Fruit fly (Drosophila melanogaster) whole organism, embryonic: ENCODE measurements around the gene CG13609.

Source experiments
- BtbVII ChIP-seq: fragments of 200-800 bp; sonication (Bioruptor generic); optimal IDR thresholded peaks from 3 replicates; lab custom pipeline; 2017; ENCODE audit warnings: missing biosample characterization, mild to moderate bottlenecking, missing genetic modification characterization
- CG11398 ChIP-seq: fragments of 200-800 bp; sonication (Bioruptor generic); optimal IDR thresholded peaks from 2 replicates; lab custom pipeline; 2016; ENCODE audit warnings: missing biosample characterization, missing genetic modification characterization
- CG11560 ChIP-seq: fragments of 200-800 bp; sonication (Bioruptor generic); IDR thresholded peaks from 3 replicates; pipeline ENCODE4 v1.3.6; 2022; ENCODE audit warnings: missing biosample characterization, missing genetic modification characterization
- CG11695 ChIP-seq: fragments of 200-800 bp; sonication (Bioruptor generic); IDR thresholded peaks from 3 replicates; pipeline ENCODE4 v1.3.6; 2022; ENCODE audit warnings: missing biosample characterization, missing genetic modification characterization
- CG11723 ChIP-seq: fragments of 200-800 bp; sonication (Bioruptor generic); optimal IDR thresholded peaks from 2 replicates; lab custom pipeline; 2017; ENCODE audit warnings: missing biosample characterization, mild to moderate bottlenecking, missing genetic modification characterization
- CG12155 ChIP-seq: fragments of 200-800 bp; sonication (Bioruptor generic); optimal IDR thresholded peaks from 3 replicates; lab custom pipeline; 2016; ENCODE audit warnings: missing biosample characterization, missing genetic modification characterization
- CG15269 ChIP-seq: fragments of 200-800 bp; sonication (Bioruptor generic); optimal IDR thresholded peaks from 2 replicates; lab custom pipeline; 2018; ENCODE audit warnings: missing biosample characterization, mild to moderate bottlenecking, missing genetic modification characterization, moderate library complexity
- CG16863 ChIP-seq: fragments of 200-800 bp; sonication (Bioruptor generic); optimal IDR thresholded peaks from 3 replicates; lab custom pipeline; 2016; ENCODE audit warnings: missing biosample characterization, missing genetic modification characterization
- CG17612 ChIP-seq: fragments of 200-800 bp; sonication (Bioruptor generic); IDR thresholded peaks from 2 replicates; pipeline ENCODE4 v1.3.6; 2022; ENCODE audit warnings: missing biosample characterization, missing genetic modification characterization
- CG2116 ChIP-seq: fragments of 200-800 bp; sonication (Bioruptor generic); optimal IDR thresholded peaks from 3 replicates; lab custom pipeline; 2018; ENCODE audit warnings: missing biosample characterization, mild to moderate bottlenecking, missing genetic modification characterization
- CG2202 ChIP-seq: fragments of 200-800 bp; sonication (Bioruptor generic); optimal IDR thresholded peaks from 2 replicates; lab custom pipeline; 2018; ENCODE audit warnings: missing biosample characterization, mild to moderate bottlenecking, missing genetic modification characterization
- CG34376 ChIP-seq: fragments of 200-800 bp; sonication (Bioruptor generic); optimal IDR thresholded peaks from 2 replicates; lab custom pipeline; 2018; ENCODE audit warnings: missing biosample characterization, mild to moderate bottlenecking, missing genetic modification characterization
- CG4360 ChIP-seq: fragments of 200-800 bp; sonication (Bioruptor generic); IDR thresholded peaks from 2 replicates; pipeline ENCODE4 v1.3.6; 2022; ENCODE audit warnings: missing biosample characterization, missing genetic modification characterization
- CG43689 ChIP-seq: fragments of 200-800 bp; sonication (Bioruptor generic); IDR thresholded peaks from 2 replicates; pipeline ENCODE4 v1.3.6; 2022; ENCODE audit warnings: missing biosample characterization, missing genetic modification characterization
- CG4404 ChIP-seq: fragments of 200-800 bp; sonication (Bioruptor generic); IDR thresholded peaks from 2 replicates; pipeline ENCODE4 v1.3.6; 2022; ENCODE audit warnings: missing biosample characterization, missing genetic modification characterization
- CG5953 ChIP-seq: fragments of 200-800 bp; sonication (Bioruptor generic); IDR thresholded peaks from 2 replicates; pipeline ENCODE4 v1.3.6; 2022; ENCODE audit warnings: missing biosample characterization, missing genetic modification characterization
- CG6175 ChIP-seq: fragments of 200-800 bp; sonication (Bioruptor generic); IDR thresholded peaks from 3 replicates; pipeline ENCODE4 v1.3.6; 2022; ENCODE audit warnings: missing biosample characterization, missing genetic modification characterization
- CG7987 ChIP-seq: fragments of 200-800 bp; sonication (Bioruptor generic); optimal IDR thresholded peaks from 2 replicates; lab custom pipeline; 2018; ENCODE audit warnings: missing biosample characterization, mild to moderate bottlenecking, missing genetic modification characterization, moderate library complexity
- CG8290 ChIP-seq, 3 experiments: fragments of 200-800 bp; sonication (Bioruptor generic); optimal IDR thresholded peaks; 2 replicates each; lab custom pipeline; 2016 to 2019; ENCODE audit warnings: missing biosample characterization in 3 of 3, missing genetic modification characterization in 3 of 3, mild to moderate bottlenecking in 2 of 3, moderate library complexity in 1 of 3
- CG9817 ChIP-seq: fragments of 200-800 bp; sonication (Bioruptor generic); optimal IDR thresholded peaks from 2 replicates; lab custom pipeline; 2018; ENCODE audit warnings: missing biosample characterization, mild to moderate bottlenecking, missing genetic modification characterization, moderate library complexity
- CHES-1-like ChIP-seq: fragments of 200-800 bp; sonication (Bioruptor generic); optimal IDR thresholded peaks from 2 replicates; lab custom pipeline; 2016; ENCODE audit warnings: missing biosample characterization, missing genetic modification characterization
- CTCF ChIP-seq: fragments of 200-800 bp; sonication (Bioruptor generic); optimal IDR thresholded peaks from 2 replicates; lab custom pipeline; 2017; ENCODE audit warnings: missing biosample characterization, mild to moderate bottlenecking, missing genetic modification characterization, moderate library complexity
- Dfd ChIP-seq, 2 experiments: fragments of >200 bp; optimal IDR thresholded peaks; 2 replicates each; lab custom pipeline; 2017; ENCODE audit warnings: missing biosample characterization in 2 of 2, missing genetic modification characterization in 2 of 2
- Fer1 ChIP-seq: fragments of 200-800 bp; sonication (Bioruptor generic); optimal IDR thresholded peaks from 2 replicates; lab custom pipeline; 2017; ENCODE audit warnings: missing biosample characterization, mild to moderate bottlenecking, missing genetic modification characterization
- GATAe ChIP-seq: fragments of 200-800 bp; sonication (Bioruptor generic); conservative IDR thresholded peaks from 2 replicates; pipeline ENCODE4 v1.3.6; 2022; ENCODE audit warnings: missing biosample characterization, missing genetic modification characterization
- H15 ChIP-seq: fragments of 200-800 bp; sonication (Bioruptor generic); IDR thresholded peaks from 3 replicates; pipeline ENCODE4 v1.3.6; 2022; ENCODE audit warnings: missing biosample characterization, missing genetic modification characterization
- HHEX ChIP-seq: fragments of 200-800 bp; sonication (Bioruptor generic); optimal IDR thresholded peaks from 3 replicates; lab custom pipeline; 2017; ENCODE audit warnings: missing biosample characterization, mild to moderate bottlenecking, missing genetic modification characterization, missing genetic modification reagents
- HLH3B ChIP-seq: fragments of 200-800 bp; sonication (Bioruptor generic); IDR thresholded peaks from 2 replicates; pipeline ENCODE4 v1.3.6; 2022; ENCODE audit warnings: missing biosample characterization, missing genetic modification characterization
- Meics ChIP-seq: fragments of 200-800 bp; sonication (Bioruptor generic); optimal IDR thresholded peaks from 2 replicates; lab custom pipeline; 2017; ENCODE audit warnings: missing biosample characterization, mild to moderate bottlenecking, missing genetic modification characterization
- Mes4 ChIP-seq: fragments of 200-800 bp; sonication (Bioruptor generic); optimal IDR thresholded peaks from 2 replicates; lab custom pipeline; 2016; ENCODE audit warnings: missing biosample characterization, missing genetic modification characterization
- NC2α ChIP-seq: fragments of 200-800 bp; sonication (Bioruptor generic); optimal IDR thresholded peaks from 2 replicates; lab custom pipeline; 2016; ENCODE audit warnings: missing biosample characterization, missing genetic modification characterization
- Opbp ChIP-seq: fragments of 200-800 bp; sonication (Bioruptor generic); IDR thresholded peaks from 3 replicates; pipeline ENCODE4 v1.3.6; 2022; ENCODE audit warnings: missing biosample characterization, missing genetic modification characterization; ENCODE audit not compliant: partially characterized antibody
- Tbp ChIP-seq: fragments of >200 bp; optimal IDR thresholded peaks from 2 replicates; lab custom pipeline; 2018; ENCODE audit warnings: missing biosample characterization, missing genetic modification characterization
- dmrt11E ChIP-seq: fragments of 200-800 bp; sonication (Bioruptor generic); optimal IDR thresholded peaks from 3 replicates; lab custom pipeline; 2018; ENCODE audit warnings: missing biosample characterization, mild to moderate bottlenecking, missing genetic modification characterization, moderate library complexity
- dpn ChIP-seq, 2 experiments: fragments of 200-800 bp; sonication (Bioruptor generic); optimal IDR thresholded peaks; 3 replicates each; lab custom pipeline; 2016; ENCODE audit warnings: missing biosample characterization in 2 of 2, missing genetic modification characterization in 2 of 2
- ftz-f1 ChIP-seq: fragments of 200-800 bp; sonication (Bioruptor generic); optimal IDR thresholded peaks from 2 replicates; lab custom pipeline; 2016; ENCODE audit warnings: missing biosample characterization, missing genetic modification characterization
- grn ChIP-seq: fragments of 200-800 bp; sonication (Bioruptor generic); optimal IDR thresholded peaks from 3 replicates; lab custom pipeline; 2017; ENCODE audit warnings: missing biosample characterization, missing genetic modification characterization
- nom ChIP-seq: fragments of 200-800 bp; sonication (Bioruptor generic); optimal IDR thresholded peaks from 2 replicates; lab custom pipeline; 2017; ENCODE audit warnings: missing biosample characterization, missing genetic modification characterization, mild to moderate bottlenecking, moderate library complexity, missing genetic modification reagents
- peb ChIP-seq: fragments of 200-800 bp; sonication (Bioruptor generic); IDR thresholded peaks from 2 replicates; pipeline ENCODE4 v1.3.6; 2022; ENCODE audit warnings: missing biosample characterization, missing genetic modification characterization
- prd ChIP-seq, 3 experiments: fragments of >200 bp in 2 of 3; fragments of 200-800 bp in 1 of 3; sonication (Bioruptor generic) in 1 of 3; optimal IDR thresholded peaks in 2 of 3; IDR thresholded peaks in 1 of 3; 2 replicates in 2 of 3; 3 replicates in 1 of 3; pipeline versions ENCODE4 v1.3.6 to Lab custom; 2017 to 2022; ENCODE audit warnings: missing biosample characterization in 1 of 3, missing genetic modification characterization in 1 of 3
- pum ChIP-seq: fragments of 200-800 bp; sonication (Bioruptor generic); optimal IDR thresholded peaks from 2 replicates; lab custom pipeline; 2016; ENCODE audit warnings: missing biosample characterization, missing genetic modification characterization
- stwl ChIP-seq: fragments of 200-800 bp; sonication (Bioruptor generic); optimal IDR thresholded peaks from 3 replicates; lab custom pipeline; 2018; ENCODE audit warnings: missing biosample characterization, mild to moderate bottlenecking, missing genetic modification characterization, moderate library complexity
- tin ChIP-seq: fragments of 200-800 bp; sonication (Bioruptor generic); optimal IDR thresholded peaks from 3 replicates; lab custom pipeline; 2016; ENCODE audit warnings: missing biosample characterization, missing genetic modification characterization
- trh ChIP-seq: fragments of 200-800 bp; sonication (Bioruptor generic); optimal IDR thresholded peaks from 2 replicates; lab custom pipeline; 2016; ENCODE audit warnings: missing biosample characterization, missing genetic modification characterization
- tup ChIP-seq: fragments of 200-800 bp; sonication (Bioruptor generic); optimal IDR thresholded peaks from 2 replicates; lab custom pipeline; 2016; ENCODE audit warnings: missing biosample characterization, mild to moderate bottlenecking, missing genetic modification characterization, moderate library complexity
- zen ChIP-seq: fragments of 200-800 bp; sonication (Bioruptor generic); optimal IDR thresholded peaks from 3 replicates; lab custom pipeline; 2018; ENCODE audit warnings: missing biosample characterization, mild to moderate bottlenecking, missing genetic modification characterization, moderate library complexity

Gene CG13609

DNA sequence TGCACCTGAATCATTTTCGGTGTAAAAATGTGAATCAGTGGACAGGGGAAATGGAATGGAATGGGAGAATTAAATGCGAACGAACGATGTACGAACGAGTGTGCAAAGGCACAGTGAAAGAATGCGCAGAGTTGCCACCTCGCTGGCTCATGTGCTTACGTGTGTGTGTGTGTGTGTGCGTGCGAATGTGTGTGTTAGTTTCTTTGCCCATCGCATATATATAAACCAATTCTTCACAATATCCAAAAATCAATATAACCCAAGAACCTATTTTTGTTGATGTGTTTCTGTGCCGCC, 4.3 kb downstream of the CG13609 start (continued):
- TF ChIP-seq HLH3B (GFP tag; lab: Robert Waterston, UW) (0 out of 2 replicates have a peak, but pooled peaks have one; percentile 17), stwl (tag; lab: Kevin White, UChicago) (peak; percentile 27), CG9817 (tag; lab: Kevin White, UChicago) (no peak)

DNA sequence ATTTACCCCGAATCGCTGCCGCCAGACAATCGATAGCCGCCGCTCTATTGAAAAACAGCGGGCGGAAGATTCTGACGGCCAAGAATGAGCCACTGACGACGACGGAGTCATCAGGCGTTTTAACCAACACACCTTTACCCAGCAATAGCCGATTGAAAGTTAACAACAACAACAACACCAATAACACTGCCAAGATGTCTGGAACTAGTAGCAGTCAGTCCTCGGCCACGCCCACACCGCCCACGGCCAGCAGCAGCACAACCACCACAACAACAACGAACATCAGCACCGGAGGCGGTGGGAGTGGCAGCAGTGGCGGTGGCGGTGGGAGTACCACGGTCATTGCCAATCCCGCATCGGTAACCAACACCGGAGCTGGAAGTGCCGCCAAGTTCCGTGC, 5.1 kb downstream of the CG13609 start:
- TF ChIP-seq prd (optimal IDR thresholded peaks at IDR 0.05; lab: Kevin White, UChicago): no peak
- 0 out of 3 replicates have a peak, but pooled peaks have one; percentile 3 for TF ChIP-seq prd (GFP tag; IDR thresholded peaks at IDR 0.05; lab: Robert Waterston, UW)
- peak in 1 of 2 experiments; percentile 57 for TF ChIP-seq Dfd (GFP tag; optimal IDR thresholded peaks at IDR 0.05; lab: Kevin White, UChicago)
- TF ChIP-seq CTCF: no peak
- peak; percentile 49 for TF ChIP-seq CG4360 (GFP tag; lab: Robert Waterston, UW)

DNA sequence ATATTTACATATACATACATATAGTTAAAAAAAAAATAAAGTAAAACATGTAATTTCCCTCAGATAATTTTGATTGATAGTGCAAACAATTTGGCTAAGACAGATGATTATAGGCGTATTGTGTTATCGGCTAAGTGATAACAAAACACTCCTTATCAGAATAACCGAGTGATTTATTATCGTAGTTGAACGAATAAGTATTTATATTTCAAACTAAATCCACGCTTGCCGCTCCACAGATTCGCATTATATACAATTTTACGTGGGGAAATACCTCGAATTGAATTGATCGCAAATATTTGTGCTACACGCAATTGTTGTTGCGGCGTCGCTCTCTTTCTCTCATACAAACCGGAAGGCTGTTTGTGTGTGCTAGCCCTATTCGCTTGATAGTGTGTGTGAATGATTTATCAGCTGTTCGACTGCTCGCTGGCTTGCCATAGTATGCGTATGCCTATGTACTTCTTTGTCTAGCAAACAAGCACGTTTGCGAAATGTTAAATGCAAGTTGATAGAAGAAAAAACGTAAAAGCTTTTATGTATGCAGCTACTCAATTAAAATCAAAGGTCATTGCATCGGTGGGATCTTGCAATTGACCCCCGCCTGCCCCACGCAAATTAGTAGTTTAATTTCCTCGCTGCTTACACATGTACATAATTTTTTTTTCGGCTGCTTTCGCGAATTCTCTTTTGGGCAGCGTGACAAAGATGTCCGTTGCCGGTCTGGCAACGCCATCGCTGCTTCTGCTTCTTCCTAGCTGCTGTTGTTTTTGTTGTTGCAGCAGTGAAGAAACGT, 6.7 kb downstream of the CG13609 start:
- no peak for TF ChIP-seq CG15269
- TF ChIP-seq Meics: no peak
- TF ChIP-seq H15: no peak
- no peak for TF ChIP-seq BtbVII (GFP tag; lab: Kevin White, UChicago)
- no peak for TF ChIP-seq trh (GFP tag; lab: Kevin White, UChicago)
- TF ChIP-seq zen: no peak
- no peak for TF ChIP-seq grn (GFP tag; lab: Kevin White, UChicago)
- TF ChIP-seq nom (GFP tag; lab: Kevin White, UChicago): peak; percentile 0
- TF ChIP-seq CG4404 (GFP tag; lab: Robert Waterston, UW): no peak
- peak in 1 of 2 experiments; percentile 26 for TF ChIP-seq dpn (GFP tag; optimal IDR thresholded peaks at IDR 0.05; lab: Kevin White, UChicago)
- no peak for TF ChIP-seq CG11398 (GFP tag; lab: Kevin White, UChicago)
- TF ChIP-seq CG8290 (GFP tag; optimal IDR thresholded peaks at IDR 0.05; lab: Kevin White, UChicago): no peak
- no peak for TF ChIP-seq CG8290 (tag; optimal IDR thresholded peaks at IDR 0.05; lab: Kevin White, UChicago)
- no peak for TF ChIP-seq HLH3B (GFP tag; lab: Robert Waterston, UW)
- TF ChIP-seq Tbp (GFP tag; lab: Kevin White, UChicago): no peak
- no peak for TF ChIP-seq CG43689 (GFP tag; lab: Robert Waterston, UW)
- no peak for TF ChIP-seq pum (GFP tag; lab: Kevin White, UChicago)
- no peak for TF ChIP-seq tup (GFP tag; lab: Kevin White, UChicago)
- TF ChIP-seq CHES-1-like: peak; percentile 60
- peak; percentile 14 for TF ChIP-seq CG34376 (GFP tag; lab: Kevin White, UChicago)
- TF ChIP-seq CG17612: no peak
- TF ChIP-seq HHEX: no peak
- TF ChIP-seq CG6175 (GFP tag; lab: Robert Waterston, UW): no peak
- no peak for TF ChIP-seq dmrt11E
- 0 out of 3 replicates have a peak, but pooled peaks have one; percentile 8 for TF ChIP-seq CG11695
- TF ChIP-seq Mes4: no peak
- 0 out of 3 replicates have a peak, but pooled peaks have one; percentile 27 for TF ChIP-seq Opbp (GFP tag; lab: Robert Waterston, UW)
- no peak for TF ChIP-seq CG11560
- TF ChIP-seq Fer1 (GFP tag; lab: Kevin White, UChicago): peak; percentile 4
- no peak for TF ChIP-seq peb (GFP tag; lab: Robert Waterston, UW)
- no peak for TF ChIP-seq tin (GFP tag; lab: Kevin White, UChicago)
- no peak for TF ChIP-seq GATAe (GFP tag; lab: Robert Waterston, UW)
- no peak for TF ChIP-seq CG11723 (GFP tag; lab: Kevin White, UChicago)
- TF ChIP-seq ftz-f1 (GFP tag; lab: Kevin White, UChicago): no peak
- peak; percentile 76 for TF ChIP-seq CG12155 (GFP tag; lab: Kevin White, UChicago)
- TF ChIP-seq CG5953 (GFP tag; lab: Robert Waterston, UW): peak; percentile 34; the same call in 1 of the 2 replicates
- TF ChIP-seq CG7987 (GFP tag; lab: Kevin White, UChicago): no peak
- no peak for TF ChIP-seq CG2116 (GFP tag; lab: Kevin White, UChicago)
- TF ChIP-seq CG2202 (tag; lab: Kevin White, UChicago): peak; percentile 14
- no peak for TF ChIP-seq CG16863 (GFP tag; lab: Kevin White, UChicago)
- TF ChIP-seq NC2α (GFP tag; lab: Kevin White, UChicago): no peak
